Worm (Caenorhabditis elegans) whole organism, L1 larva: Measurements from ENCODE around the gene C17A2.2.

Experiments used
- C16A3.4 ChIP-seq: fragments of 150-350 bp; optimal IDR thresholded peaks from 2 replicates; lab custom pipeline; 2014; ENCODE audit warnings: missing biosample characterization, missing genetic modification characterization
- F16B12.6 ChIP-seq: fragments of 150-350 bp; optimal IDR thresholded peaks from 2 replicates; lab custom pipeline; 2014; ENCODE audit warnings: missing biosample characterization, missing genetic modification characterization
- aha-1 ChIP-seq: fragments of 150-350 bp; optimal IDR thresholded peaks from 2 replicates; lab custom pipeline; 2014; ENCODE audit warnings: missing biosample characterization, missing genetic modification characterization
- aly-2 ChIP-seq: fragments of 150-350 bp; optimal IDR thresholded peaks from 2 replicates; lab custom pipeline; 2014; ENCODE audit warnings: missing biosample characterization, missing genetic modification characterization
- ama-1 ChIP-seq: fragments of 150-350 bp; optimal IDR thresholded peaks from 2 replicates; lab custom pipeline; 2014
- ceh-63 ChIP-seq: fragments of 200-800 bp; sonication (Bioruptor generic); optimal IDR thresholded peaks from 2 replicates; lab custom pipeline; 2018; ENCODE audit warnings: mild to moderate bottlenecking, missing genetic modification characterization, missing compliant biosample characterization
- dpl-1 ChIP-seq, 3 experiments: fragments of 150-350 bp in 2 of 3; sonication (generic microtip) in 1 of 3; optimal IDR thresholded peaks; 2 replicates each; lab custom pipeline; 2014 to 2017; ENCODE audit warnings: missing biosample characterization in 3 of 3, missing genetic modification characterization in 3 of 3, missing genetic modification reagents in 3 of 3
- dsc-1 ChIP-seq: sonication (generic microtip); optimal IDR thresholded peaks from 2 replicates; lab custom pipeline; 2016; ENCODE audit warnings: mild to moderate bottlenecking, missing genetic modification characterization, missing compliant biosample characterization
- efl-1 ChIP-seq, 4 experiments: fragments of 150-350 bp; optimal IDR thresholded peaks in 3 of 4; peaks in 1 of 4; 1 replicate in 1 of 4; 2 replicates in 3 of 4; lab custom pipeline; 2014; ENCODE audit warnings: missing biosample characterization in 2 of 4, missing genetic modification characterization in 2 of 4, missing genetic modification reagents in 2 of 4
- egl-13 ChIP-seq: sonication (generic microtip); optimal IDR thresholded peaks from 2 replicates; lab custom pipeline; 2016; ENCODE audit warnings: missing genotype, missing genetic modification reagents, missing genetic modification characterization, missing compliant biosample characterization
- ets-5 ChIP-seq: fragments of 200-800 bp; sonication (Bioruptor generic); IDR thresholded peaks from 2 replicates; pipeline ENCODE4 v1.3.6; 2022; ENCODE audit warnings: missing genetic modification characterization, missing compliant biosample characterization
- fkh-8 ChIP-seq: sonication (generic microtip); optimal IDR thresholded peaks from 2 replicates; lab custom pipeline; 2016; ENCODE audit warnings: mild to moderate bottlenecking, missing genetic modification characterization, missing compliant biosample characterization
- hlh-4 ChIP-seq: sonication (generic microtip); optimal IDR thresholded peaks from 2 replicates; lab custom pipeline; 2016; ENCODE audit warnings: mild to moderate bottlenecking, missing genetic modification characterization, missing compliant biosample characterization
- isw-1 ChIP-seq: fragments of 200-800 bp; sonication (Bioruptor generic); IDR thresholded peaks from 2 replicates; pipeline ENCODE4 v1.3.6; 2022; ENCODE audit warnings: missing genetic modification characterization, missing compliant biosample characterization
- lin-14 ChIP-seq: fragments of 200-800 bp; sonication (Bioruptor generic); optimal IDR thresholded peaks from 2 replicates; lab custom pipeline; 2018; ENCODE audit warnings: mild to moderate bottlenecking, missing genetic modification characterization, moderate library complexity, missing compliant biosample characterization
- lin-35 ChIP-seq, 2 experiments: fragments of 150-350 bp; optimal IDR thresholded peaks; 2 replicates each; lab custom pipeline; 2014; ENCODE audit warnings: missing biosample characterization in 2 of 2, missing genetic modification characterization in 2 of 2, missing genetic modification reagents in 2 of 2
- lsy-2 ChIP-seq, 2 experiments: fragments of 150-350 bp; optimal IDR thresholded peaks; 2 replicates each; lab custom pipeline; 2014; ENCODE audit warnings: missing biosample characterization in 2 of 2, missing genetic modification characterization in 2 of 2
- mef-2 ChIP-seq: fragments of 150-350 bp; optimal IDR thresholded peaks from 2 replicates; lab custom pipeline; 2014; ENCODE audit warnings: missing biosample characterization, missing genetic modification characterization
- mep-1 ChIP-seq: fragments of 150-350 bp; optimal IDR thresholded peaks from 2 replicates; lab custom pipeline; 2014; ENCODE audit warnings: missing biosample characterization, missing genetic modification characterization
- nhr-19 ChIP-seq: fragments of 200-800 bp; sonication (Bioruptor generic); conservative IDR thresholded peaks from 2 replicates; pipeline ENCODE4 v1.3.6; 2022; ENCODE audit warnings: missing genetic modification characterization, missing compliant biosample characterization
- nhr-20 ChIP-seq: sonication (generic microtip); optimal IDR thresholded peaks from 2 replicates; lab custom pipeline; 2016; ENCODE audit warnings: mild to moderate bottlenecking, missing genetic modification characterization, missing compliant biosample characterization
- nhr-28 ChIP-seq: fragments of 150-350 bp; optimal IDR thresholded peaks from 2 replicates; lab custom pipeline; 2014; ENCODE audit warnings: missing biosample characterization, missing genetic modification characterization
- nhr-47 ChIP-seq: sonication (generic microtip); optimal IDR thresholded peaks from 2 replicates; lab custom pipeline; 2016; ENCODE audit warnings: mild to moderate bottlenecking, missing genetic modification characterization, moderate library complexity, missing compliant biosample characterization
- nhr-71 ChIP-seq: sonication (generic microtip); optimal IDR thresholded peaks from 2 replicates; lab custom pipeline; 2016; ENCODE audit warnings: mild to moderate bottlenecking, missing genetic modification characterization, moderate library complexity, missing compliant biosample characterization
- nhr-85 ChIP-seq: sonication (generic microtip); peaks from one replicate; lab custom pipeline; 2016; ENCODE audit warnings: missing genetic modification characterization, inconsistent platforms, missing compliant biosample characterization
- nhr-90 ChIP-seq: sonication (generic microtip); optimal IDR thresholded peaks from 2 replicates; lab custom pipeline; 2016; ENCODE audit warnings: mild to moderate bottlenecking, missing genetic modification characterization, missing compliant biosample characterization; ENCODE audit not compliant: poor library complexity
- rnt-1 ChIP-seq: sonication (generic microtip); optimal IDR thresholded peaks from 2 replicates; lab custom pipeline; 2016; ENCODE audit warnings: mild to moderate bottlenecking, missing genetic modification characterization, moderate library complexity, missing compliant biosample characterization
- skn-1 ChIP-seq: fragments of 150-350 bp; optimal IDR thresholded peaks from 2 replicates; lab custom pipeline; 2014; ENCODE audit warnings: missing biosample characterization, missing genetic modification characterization
- snu-23 ChIP-seq: sonication (generic microtip); optimal IDR thresholded peaks from 2 replicates; lab custom pipeline; 2016; ENCODE audit warnings: missing genetic modification characterization, missing compliant biosample characterization
- swsn-7 ChIP-seq: sonication (generic microtip); optimal IDR thresholded peaks from 2 replicates; lab custom pipeline; 2016; ENCODE audit warnings: missing genetic modification characterization, missing compliant biosample characterization
- tbx-2 ChIP-seq: sonication (generic microtip); optimal IDR thresholded peaks from 2 replicates; lab custom pipeline; 2016; ENCODE audit warnings: missing genetic modification characterization, missing compliant biosample characterization
- unc-130 ChIP-seq: fragments of 150-350 bp; optimal IDR thresholded peaks from 2 replicates; lab custom pipeline; 2017; ENCODE audit warnings: missing biosample characterization, missing genetic modification characterization, inconsistent platforms
- unc-86 ChIP-seq: sonication (generic microtip); optimal IDR thresholded peaks from 2 replicates; lab custom pipeline; 2016; ENCODE audit warnings: missing genetic modification characterization, missing compliant biosample characterization
- xbp-1 ChIP-seq: sonication (generic microtip); optimal IDR thresholded peaks from 2 replicates; lab custom pipeline; 2016; ENCODE audit warnings: missing genetic modification characterization, missing compliant biosample characterization
- zag-1 ChIP-seq: fragments of 150-350 bp; optimal IDR thresholded peaks from 2 replicates; lab custom pipeline; 2014; ENCODE audit warnings: missing biosample characterization, missing genetic modification characterization
- ztf-11 ChIP-seq, 2 experiments: sonication (generic microtip); optimal IDR thresholded peaks; 2 replicates each; lab custom pipeline; 2016 to 2017; ENCODE audit warnings: missing genetic modification characterization in 2 of 2, missing biosample characterization in 1 of 2, missing compliant biosample characterization in 1 of 2

Gene C17A2.2

ce11 chrII:3816251-3816849, 29.8 kb upstream of the C17A2.2 start, which contains the start of gene fbxa-24:
fbxa-24 (plus strand) TSS chrII:3816526.
- TF ChIP-seq snu-23 (GFP tag; lab: Kevin White, UChicago) (peak; percentile 30), mep-1 (tag; lab: Kevin White, UChicago) (peak; percentile 38), lin-14 (peak; percentile 77), nhr-71 (tag; lab: Kevin White, UChicago) (peak; percentile 57), tbx-2 (tag; lab: Kevin White, UChicago) (peak; percentile 31), efl-1 (optimal IDR thresholded peaks at IDR 0.05; lab: Kevin White, UChicago) (peak; percentile 41 to 55), efl-1 (GFP tag; optimal IDR thresholded peaks at IDR 0.05 in 1 of 2; lab: Kevin White, UChicago) (peak; percentile 22 to 50), F16B12.6 (peak; percentile 6), lsy-2 (tag; optimal IDR thresholded peaks at IDR 0.05; lab: Kevin White, UChicago) (peak; percentile 30 to 46), lin-35 (GFP tag; optimal IDR thresholded peaks at IDR 0.05; lab: Kevin White, UChicago) (peak in 1 of 2 experiments; percentile 6), isw-1 (GFP tag; lab: Robert Waterston, UW) (peak; percentile 27), dsc-1 (peak; percentile 9), dpl-1 (GFP tag; optimal IDR thresholded peaks at IDR 0.05; lab: Kevin White, UChicago) (peak in 1 of 3 experiments; percentile 34), swsn-7 (tag; lab: Kevin White, UChicago) (peak; percentile 33), rnt-1 (tag; lab: Kevin White, UChicago) (peak; percentile 7), unc-86 (peak; percentile 23), egl-13 (peak; percentile 6), xbp-1 (tag; lab: Kevin White, UChicago) (peak; percentile 4), fkh-8 (tag; lab: Kevin White, UChicago) (peak; percentile 72), nhr-19 (GFP tag; lab: Robert Waterston, UW) (peak; percentile 58), nhr-20 (tag; lab: Kevin White, UChicago) (peak; percentile 34), nhr-47 (peak; percentile 37), nhr-85 (tag; lab: Kevin White, UChicago) (peak; percentile 65)

ce11 chrII:3821248-3821647, 24.9 kb upstream of the C17A2.2 start, which contains the start of gene F54D10.7:
F54D10.7 (minus strand) TSS chrII:3821296.
- no peak for TF ChIP-seq C16A3.4 (tag; lab: Kevin White, UChicago)
- no peak for TF ChIP-seq efl-1 (optimal IDR thresholded peaks at IDR 0.05; lab: Kevin White, UChicago)
- TF ChIP-seq efl-1 (GFP tag; optimal IDR thresholded peaks at IDR 0.05 in 1 of 2; lab: Kevin White, UChicago) = peak in 1 of 2 experiments; percentile 58

ce11 chrII:3823855-3824254, 22.3 kb upstream of the C17A2.2 start, which contains the start of gene skr-15:
skr-15 (plus strand) TSS chrII:3824155.
- no peak for TF ChIP-seq zag-1
- TF ChIP-seq aha-1 = no peak
- no peak for TF ChIP-seq hlh-4 (tag; lab: Kevin White, UChicago)
- no peak for TF ChIP-seq ama-1
- no peak for TF ChIP-seq egl-13
- TF ChIP-seq skn-1 (tag; lab: Kevin White, UChicago) = no peak
- TF ChIP-seq ztf-11 (tag; optimal IDR thresholded peaks at IDR 0.05; lab: Kevin White, UChicago) = no peak
- no peak for TF ChIP-seq aly-2 (tag; lab: Kevin White, UChicago)
- TF ChIP-seq nhr-85 (tag; lab: Kevin White, UChicago) = no peak
- TF ChIP-seq ets-5 = no peak
- TF ChIP-seq nhr-90 (tag; lab: Kevin White, UChicago) = no peak
- TF ChIP-seq, all 84 proteins: peak for 0

ce11 chrII:3827801-3828200, 18.3 kb upstream of the C17A2.2 start, which contains the start of gene F54D10.8:
F54D10.8 (minus strand) TSS chrII:3827901.
- no peak for TF ChIP-seq unc-130 (tag; lab: Kevin White, UChicago)
- no peak for TF ChIP-seq ceh-63
- no peak for TF ChIP-seq mef-2 (tag; lab: Kevin White, UChicago)
- no peak for TF ChIP-seq lin-35 (GFP tag; optimal IDR thresholded peaks at IDR 0.05; lab: Kevin White, UChicago)
- TF ChIP-seq nhr-28 (tag; lab: Kevin White, UChicago) = no peak
- TF ChIP-seq, all 84 proteins: peak for 0
